Worm (Caenorhabditis elegans): ENCODE measurements around the gene tebp-2.

DNA sequence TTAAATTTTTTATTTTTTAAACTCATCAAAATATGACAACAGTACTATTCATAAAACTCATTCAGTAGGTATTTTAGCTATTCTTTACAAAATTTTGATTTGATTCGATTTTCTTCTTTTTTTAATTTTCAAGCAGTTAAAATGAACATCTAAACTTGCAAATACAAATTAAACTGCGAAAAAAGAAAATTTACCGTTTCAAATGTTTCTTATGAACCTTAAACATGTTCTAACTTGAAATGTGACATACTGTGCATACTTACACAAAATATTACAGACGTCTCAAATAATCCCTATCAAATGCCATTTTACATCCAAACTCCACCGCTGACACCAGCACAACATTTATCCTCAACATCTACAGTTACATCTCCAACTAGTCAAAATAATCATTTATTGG lies 43.0 kb downstream of the tebp-2 start, which contains the start of gene fkh-7:
- TF ChIP-seq lsy-2 (tag; optimal IDR thresholded peaks at IDR 0.05) (no peak), sma-9 (GFP tag; optimal IDR thresholded peaks at IDR 0.05) (no peak), sma-9 (tag; optimal IDR thresholded peaks at IDR 0.05) (no peak), F13H6.1 (tag; optimal IDR thresholded peaks at IDR 0.05) (no peak)
